Fruit fly (Drosophila melanogaster) whole organism, wandering third instar larva: ENCODE data around the gene Herp.

Experiments used
- Abd-B ChIP-seq: fragments of >200 bp; optimal IDR thresholded peaks from 2 replicates; lab custom pipeline; 2017; ENCODE audit warnings: missing biosample characterization, missing genetic modification characterization
- CG32264 ChIP-seq: fragments of 200-800 bp; sonication (Bioruptor generic); optimal IDR thresholded peaks from 2 replicates; lab custom pipeline; 2016; ENCODE audit warnings: missing biosample characterization, missing genetic modification characterization
- CG9705 ChIP-seq: fragments of 200-800 bp; sonication (Bioruptor generic); optimal IDR thresholded peaks from 2 replicates; lab custom pipeline; 2018; ENCODE audit warnings: missing biosample characterization, mild to moderate bottlenecking, missing genetic modification characterization
- CrebA ChIP-seq: fragments of 200-800 bp; sonication (Bioruptor generic); optimal IDR thresholded peaks from 2 replicates; lab custom pipeline; 2016; ENCODE audit warnings: missing biosample characterization, mild to moderate bottlenecking, missing genetic modification characterization, borderline replicate concordance
- Dfd ChIP-seq: fragments of >200 bp; optimal IDR thresholded peaks from 2 replicates; lab custom pipeline; 2017; ENCODE audit warnings: missing biosample characterization, missing genetic modification characterization
- Dif ChIP-seq: fragments of 200-275, 200-300 bp; sonication (Bioruptor generic); optimal IDR thresholded peaks from 2 replicates; lab custom pipeline; 2018; ENCODE audit warnings: missing biosample characterization, missing genetic modification characterization; ENCODE audit not compliant: partially characterized antibody
- GATAd ChIP-seq: sonication (Bioruptor generic); optimal IDR thresholded peaks from 2 replicates; lab custom pipeline; 2016; ENCODE audit warnings: missing biosample characterization, missing genetic modification characterization
- HLH106 ChIP-seq: fragments of 200-800 bp; optimal IDR thresholded peaks from 3 replicates; lab custom pipeline; 2019; ENCODE audit warnings: missing biosample characterization, mild to moderate bottlenecking, missing genetic modification characterization, moderate library complexity
- Hnf4 ChIP-seq: fragments of 200-800 bp; sonication (Bioruptor generic); optimal IDR thresholded peaks from 2 replicates; lab custom pipeline; 2016; ENCODE audit warnings: missing biosample characterization, mild to moderate bottlenecking, missing genetic modification characterization
- Hr78 ChIP-seq: fragments of >200 bp; optimal IDR thresholded peaks from 2 replicates; lab custom pipeline; 2017; ENCODE audit warnings: missing biosample characterization, missing genetic modification characterization
- Hr83 ChIP-seq: fragments of 200-300 bp; sonication (Bioruptor generic); optimal IDR thresholded peaks from 2 replicates; lab custom pipeline; 2016; ENCODE audit warnings: missing biosample characterization, mild to moderate bottlenecking, missing genetic modification characterization, moderate library complexity; ENCODE audit not compliant: poor library complexity, severe bottlenecking
- Myc ChIP-seq: fragments of >200 bp; optimal IDR thresholded peaks from 2 replicates; lab custom pipeline; 2017
- N ChIP-seq: fragments of >200 bp; optimal IDR thresholded peaks from 2 replicates; lab custom pipeline; 2018; ENCODE audit warnings: missing biosample characterization, missing external identifiers, missing genetic modification characterization
- OdsH ChIP-seq: fragments of 200-800 bp; sonication (Bioruptor generic); optimal IDR thresholded peaks from 2 replicates; lab custom pipeline; 2016; ENCODE audit warnings: missing biosample characterization, mild to moderate bottlenecking, missing genetic modification characterization
- Rel ChIP-seq, 2 experiments: fragments of 200-800 bp; sonication (Bioruptor generic) in 1 of 2; optimal IDR thresholded peaks; 2 replicates in 1 of 2; 3 replicates in 1 of 2; lab custom pipeline; 2016 to 2019; ENCODE audit warnings: mild to moderate bottlenecking in 2 of 2, missing biosample characterization in 2 of 2, missing genetic modification characterization in 2 of 2, moderate library complexity in 1 of 2
- Sp1 ChIP-seq: fragments of 200-800 bp; sonication (Bioruptor generic); optimal IDR thresholded peaks from 3 replicates; lab custom pipeline; 2019; ENCODE audit warnings: missing biosample characterization, mild to moderate bottlenecking, missing genetic modification characterization, moderate library complexity
- Vsx2 ChIP-seq: fragments of 200-300, 225-300 bp; sonication (Bioruptor generic); optimal IDR thresholded peaks from 2 replicates; lab custom pipeline; 2018; ENCODE audit warnings: missing biosample characterization, missing genetic modification characterization; ENCODE audit not compliant: partially characterized antibody
- br ChIP-seq: fragments of 200-800 bp; sonication (Bioruptor generic); optimal IDR thresholded peaks from 2 replicates; lab custom pipeline; 2016; ENCODE audit warnings: missing biosample characterization, missing genetic modification characterization
- brk ChIP-seq: fragments of 200-800 bp; sonication (Bioruptor generic); optimal IDR thresholded peaks from 2 replicates; lab custom pipeline; 2016; ENCODE audit warnings: missing biosample characterization, mild to moderate bottlenecking, missing genetic modification characterization
- dl ChIP-seq, 2 experiments: fragments of 175-275, 200-275 bp in 1 of 2; fragments of 200-275 bp in 1 of 2; sonication (Bioruptor generic); optimal IDR thresholded peaks; lab custom pipeline; 2018; ENCODE audit warnings: mild to moderate bottlenecking in 2 of 2, missing biosample characterization in 2 of 2, missing genetic modification characterization in 2 of 2, moderate library complexity in 2 of 2; ENCODE audit not compliant: partially characterized antibody in 2 of 2, insufficient read depth in 1 of 2
- dsf ChIP-seq: sonication (Bioruptor generic); optimal IDR thresholded peaks from 2 replicates; lab custom pipeline; 2016; ENCODE audit warnings: missing biosample characterization, missing genetic modification characterization, borderline replicate concordance
- ey ChIP-seq: fragments of 200-800 bp; sonication (Bioruptor generic); optimal IDR thresholded peaks from 2 replicates; lab custom pipeline; 2016; ENCODE audit warnings: missing biosample characterization, missing genetic modification characterization
- foxo ChIP-seq, 2 experiments: fragments of 200-800 bp; sonication (Bioruptor generic); optimal IDR thresholded peaks; 2 replicates in 1 of 2; 3 replicates in 1 of 2; lab custom pipeline; 2016 to 2017; ENCODE audit warnings: missing biosample characterization in 2 of 2, missing genetic modification characterization in 2 of 2
- fru ChIP-seq: fragments of 200-800 bp; sonication (Bioruptor generic); optimal IDR thresholded peaks from 3 replicates; lab custom pipeline; 2016; ENCODE audit warnings: missing biosample characterization, mild to moderate bottlenecking, missing genetic modification characterization
- h ChIP-seq: fragments of 200-800 bp; sonication (Bioruptor generic); optimal IDR thresholded peaks from 3 replicates; lab custom pipeline; 2016; ENCODE audit warnings: missing biosample characterization, mild to moderate bottlenecking, missing genetic modification characterization
- jim ChIP-seq: fragments of 175-275, 200-325 bp; sonication (Bioruptor generic); optimal IDR thresholded peaks from 2 replicates; lab custom pipeline; 2016; ENCODE audit warnings: missing biosample characterization, mild to moderate bottlenecking, missing genetic modification characterization
- lola ChIP-seq: fragments of >200 bp; optimal IDR thresholded peaks from 2 replicates; lab custom pipeline; 2017; ENCODE audit warnings: missing biosample characterization, missing genetic modification characterization
- pan ChIP-seq: fragments of >200 bp; optimal IDR thresholded peaks from 2 replicates; lab custom pipeline; 2017
- psq ChIP-seq: fragments of 200-800 bp; sonication (Bioruptor generic); optimal IDR thresholded peaks from 3 replicates; lab custom pipeline; 2017; ENCODE audit warnings: missing biosample characterization, mild to moderate bottlenecking, missing genetic modification characterization, moderate library complexity
- rgr ChIP-seq: fragments of 200-800 bp; sonication (Bioruptor generic); optimal IDR thresholded peaks from 3 replicates; lab custom pipeline; 2016; ENCODE audit warnings: missing biosample characterization, mild to moderate bottlenecking, missing genetic modification characterization
- sage ChIP-seq: fragments of 200-800 bp; sonication (Bioruptor generic); optimal IDR thresholded peaks from 2 replicates; lab custom pipeline; 2016; ENCODE audit warnings: missing biosample characterization, mild to moderate bottlenecking, missing genetic modification characterization
- sv ChIP-seq: fragments of 200-800 bp; sonication (Bioruptor generic); optimal IDR thresholded peaks from 3 replicates; lab custom pipeline; 2016; ENCODE audit warnings: missing biosample characterization, missing genetic modification characterization
- tai ChIP-seq: sonication (Bioruptor generic); optimal IDR thresholded peaks from 2 replicates; lab custom pipeline; 2016; ENCODE audit warnings: missing biosample characterization, missing genetic modification characterization
- woc ChIP-seq: sonication (Bioruptor generic); optimal IDR thresholded peaks from 2 replicates; lab custom pipeline; 2016; ENCODE audit warnings: missing biosample characterization, mild to moderate bottlenecking, missing genetic modification characterization

The Herp gene

dm6 chr2L:7813357-7813756 is 13.5 kb upstream of the Herp start:
- peak; percentile 20 for TF ChIP-seq rgr
- TF ChIP-seq brk (GFP tag; lab: Kevin White, UChicago): no peak
- TF ChIP-seq CG9705: peak; percentile 47
- TF ChIP-seq tai: no peak
- TF ChIP-seq Hr83: peak; percentile 88
- no peak for TF ChIP-seq lola (GFP tag; lab: Kevin White, UChicago)
- no peak for TF ChIP-seq psq
- no peak for TF ChIP-seq foxo (GFP tag; optimal IDR thresholded peaks at IDR 0.05; lab: Kevin White, UChicago)
- TF ChIP-seq OdsH: peak; percentile 2
- TF ChIP-seq sage (GFP tag; lab: Kevin White, UChicago): peak; percentile 19
- peak; percentile 6 for TF ChIP-seq sv (GFP tag; lab: Kevin White, UChicago)
- peak; percentile 65 for TF ChIP-seq h (GFP tag; lab: Kevin White, UChicago)
- no peak for TF ChIP-seq br (GFP tag; lab: Kevin White, UChicago)

dm6 chr2L:7812555-7813339 is 12.9 kb upstream of the Herp start:
- TF ChIP-seq CrebA (GFP tag; lab: Kevin White, UChicago): no peak
- TF ChIP-seq fru (GFP tag; lab: Kevin White, UChicago): peak; percentile 0
- TF ChIP-seq tai: no peak

dm6 chr2L:7811249-7812002 is 11.6 kb upstream of the Herp start, which contains the start of gene LanB1:
TSS of gene LanB1 (plus strand) at chr2L:7811438.
- peak; percentile 88 for TF ChIP-seq psq
- no peak for TF ChIP-seq h (GFP tag; lab: Kevin White, UChicago)
- TF ChIP-seq lola (GFP tag; lab: Kevin White, UChicago): no peak
- peak; percentile 36 for TF ChIP-seq Dif (GFP tag; lab: Kevin White, UChicago)
- no peak for TF ChIP-seq N (GFP tag; lab: Kevin White, UChicago)
- peak; percentile 48 for TF ChIP-seq Hr83
- TF ChIP-seq woc (GFP tag; lab: Kevin White, UChicago): no peak
- no peak for TF ChIP-seq ey (GFP tag; lab: Kevin White, UChicago)
- TF ChIP-seq brk (GFP tag; lab: Kevin White, UChicago): no peak
- peak; percentile 5 for TF ChIP-seq Sp1 (GFP tag; lab: Kevin White, UChicago)
- TF ChIP-seq sv (GFP tag; lab: Kevin White, UChicago): no peak
- TF ChIP-seq foxo (GFP tag; optimal IDR thresholded peaks at IDR 0.05; lab: Kevin White, UChicago): peak in 1 of 2 experiments; percentile 4
- no peak for TF ChIP-seq Rel (GFP tag; optimal IDR thresholded peaks at IDR 0.05; lab: Kevin White, UChicago)
- TF ChIP-seq Rel (tag; optimal IDR thresholded peaks at IDR 0.05; lab: Kevin White, UChicago): peak; percentile 74
- TF ChIP-seq Hr78 (GFP tag; lab: Kevin White, UChicago): no peak

DNA sequence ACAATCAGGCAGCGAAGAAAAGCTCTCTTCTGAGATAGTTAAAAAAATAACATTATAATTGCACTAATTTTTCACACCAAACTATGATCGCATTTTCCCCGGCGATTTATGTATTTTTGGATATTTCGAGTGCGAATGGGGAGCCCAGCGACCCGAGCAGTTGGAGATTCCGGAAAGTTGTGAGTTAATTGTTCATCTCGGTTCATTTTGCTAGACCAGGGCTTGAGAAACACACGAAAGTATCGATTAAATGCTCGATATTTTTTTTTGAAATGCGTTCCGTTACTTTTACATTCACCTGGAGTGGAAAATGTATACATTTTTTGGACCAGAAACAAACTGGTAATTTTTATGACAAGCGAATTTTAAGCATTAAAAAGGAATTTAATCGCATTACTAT is 10.7 kb upstream of the Herp start, which contains the start of gene Cdc14:
Gene Cdc14 (minus strand): TSS at position 185 of the 400 bp plus-strand sequence.
- TF ChIP-seq CG9705 (no peak), fru (GFP tag; lab: Kevin White, UChicago) (peak; percentile 5), dsf (GFP tag; lab: Kevin White, UChicago) (no peak), Hnf4 (GFP tag; lab: Kevin White, UChicago) (no peak), Rel (GFP tag; optimal IDR thresholded peaks at IDR 0.05; lab: Kevin White, UChicago) (no peak), Rel (tag; optimal IDR thresholded peaks at IDR 0.05; lab: Kevin White, UChicago) (peak; percentile 59), woc (GFP tag; lab: Kevin White, UChicago) (no peak), sv (GFP tag; lab: Kevin White, UChicago) (no peak), Vsx2 (GFP tag; lab: Kevin White, UChicago) (peak; percentile 28), OdsH (no peak), Hr78 (GFP tag; lab: Kevin White, UChicago) (no peak), jim (GFP tag; lab: Kevin White, UChicago) (no peak), GATAd (GFP tag; lab: Kevin White, UChicago) (no peak), N (GFP tag; lab: Kevin White, UChicago) (no peak), lola (GFP tag; lab: Kevin White, UChicago) (no peak), tai (no peak), Dfd (no peak), Sp1 (GFP tag; lab: Kevin White, UChicago) (peak; percentile 3), Myc (lab: Kevin White, UChicago) (no peak), dl (GFP tag; optimal IDR thresholded peaks at IDR 0.05; lab: Kevin White, UChicago; ENCODE audit: insufficient read depth in 1 of 2, partially characterized antibody in 2 of 2) (no peak), br (GFP tag; lab: Kevin White, UChicago) (peak; percentile 6), pan (no peak), foxo (GFP tag; optimal IDR thresholded peaks at IDR 0.05; lab: Kevin White, UChicago) (peak in 1 of 2 experiments; percentile 4), rgr (no peak), Abd-B (GFP tag; lab: Kevin White, UChicago) (no peak), psq (no peak), sage (GFP tag; lab: Kevin White, UChicago) (no peak), ey (GFP tag; lab: Kevin White, UChicago) (no peak), CrebA (GFP tag; lab: Kevin White, UChicago) (no peak), HLH106 (tag; lab: Kevin White, UChicago) (no peak), Hr83 (peak; percentile 60), CG32264 (GFP tag; lab: Kevin White, UChicago) (no peak)
- TF ChIP-seq, all 38 proteins: peak for 7
